Fruit fly (Drosophila melanogaster): Measurements from ENCODE around the gene Papss.

The Papss gene

DNA sequence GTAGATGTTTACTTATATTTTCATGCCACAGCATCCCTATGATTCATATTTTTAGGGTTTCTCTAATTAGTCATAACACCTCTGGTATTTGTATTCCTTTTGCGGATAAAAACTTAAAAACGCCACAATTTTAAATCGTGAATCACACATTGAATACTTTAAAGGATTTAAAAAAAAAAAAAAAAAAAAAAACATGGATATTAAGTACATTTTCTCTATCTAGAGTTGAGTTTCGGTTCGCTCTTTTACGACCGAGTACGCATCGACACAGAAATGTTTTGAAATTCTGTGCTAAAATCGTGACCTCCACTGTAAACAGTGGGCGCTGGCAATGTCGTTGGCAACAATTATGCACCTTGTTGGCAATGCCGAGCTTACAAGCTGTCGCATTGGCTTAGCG, 60.3 kb downstream of the Papss start:
- TF ChIP-seq CG15336 (GFP tag; IDR thresholded peaks at IDR 0.05) (peak; percentile 74), topi (GFP tag; optimal IDR thresholded peaks at IDR 0.05) (peak; percentile 26), fkh (GFP tag; optimal IDR thresholded peaks at IDR 0.05) (no peak), CG8632 (GFP tag; optimal IDR thresholded peaks at IDR 0.05) (peak; percentile 34), ss (GFP tag; optimal IDR thresholded peaks at IDR 0.05) (no peak), CG8319 (GFP tag; optimal IDR thresholded peaks at IDR 0.05) (no peak), CG3032 (tag; optimal IDR thresholded peaks at IDR 0.05) (no peak), CG6808 (GFP tag; optimal IDR thresholded peaks at IDR 0.05) (no peak), CG7368 (GFP tag; optimal IDR thresholded peaks at IDR 0.05) (no peak), spab (GFP tag; optimal IDR thresholded peaks at IDR 0.05) (no peak), CG16779 (tag; optimal IDR thresholded peaks at IDR 0.05) (no peak), lz (GFP tag; optimal IDR thresholded peaks at IDR 0.05) (peak; percentile 41), CG6792 (GFP tag; optimal IDR thresholded peaks at IDR 0.05) (peak; percentile 17), CG8119 (GFP tag; IDR thresholded peaks at IDR 0.05) (peak; percentile 62), CG32006 (GFP tag; optimal IDR thresholded peaks at IDR 0.05) (peak; percentile 65), Eip75B (GFP tag; optimal IDR thresholded peaks at IDR 0.05) (no peak), CG6276 (GFP tag; optimal IDR thresholded peaks at IDR 0.05) (peak; percentile 19), esn (GFP tag; optimal IDR thresholded peaks at IDR 0.05) (peak; percentile 45), Met (GFP tag; optimal IDR thresholded peaks at IDR 0.05) (peak; percentile 59), CG11762 (GFP tag; optimal IDR thresholded peaks at IDR 0.05; ENCODE audit: insufficient read depth) (no peak), Ets96B (tag; optimal IDR thresholded peaks at IDR 0.05) (no peak), dac (GFP tag; optimal IDR thresholded peaks at IDR 0.05) (no peak), CG31627 (GFP tag; optimal IDR thresholded peaks at IDR 0.05) (peak; percentile 53), CG10669 (GFP tag; optimal IDR thresholded peaks at IDR 0.05) (peak; percentile 23), pdm3 (GFP tag; optimal IDR thresholded peaks at IDR 0.05) (peak; percentile 51), CG11294 (GFP tag; IDR thresholded peaks at IDR 0.05) (0 out of 2 replicates have a peak, but pooled peaks have one; percentile 32), Hr39 (GFP tag; optimal IDR thresholded peaks at IDR 0.05) (peak; percentile 38), fd85E (GFP tag; optimal IDR thresholded peaks at IDR 0.05) (no peak), fd59A (GFP tag; optimal IDR thresholded peaks at IDR 0.05) (no peak), eg (GFP tag; IDR thresholded peaks at IDR 0.05) (peak; percentile 61; the same call in 2 of the 3 replicates), Sox14 (GFP tag; optimal IDR thresholded peaks at IDR 0.05) (peak; percentile 53), Sox102F (GFP tag; optimal IDR thresholded peaks at IDR 0.05) (no peak), dsx (GFP tag; optimal IDR thresholded peaks at IDR 0.05; ENCODE audit: poor library complexity, severe bottlenecking) (no peak), net (GFP tag; optimal IDR thresholded peaks at IDR 0.05) (peak; percentile 68), Eip93F (GFP tag; optimal IDR thresholded peaks at IDR 0.05) (no peak), Lpt (GFP tag; optimal IDR thresholded peaks at IDR 0.05) (peak; percentile 39), OdsH (GFP tag; optimal IDR thresholded peaks at IDR 0.05) (peak; percentile 66), CG9139 (GFP tag; optimal IDR thresholded peaks at IDR 0.05) (no peak), Hr4 (GFP tag; optimal IDR thresholded peaks at IDR 0.05) (peak; percentile 70), CG1621 (tag; optimal IDR thresholded peaks at IDR 0.05) (no peak), Blimp-1 (GFP tag; optimal IDR thresholded peaks at IDR 0.05) (no peak), CG10631 (GFP tag; optimal IDR thresholded peaks at IDR 0.05) (peak; percentile 14), Gug (GFP tag; IDR thresholded peaks at IDR 0.05) (no peak), Sox15 (GFP tag; optimal IDR thresholded peaks at IDR 0.05) (no peak), CG11902 (GFP tag; optimal IDR thresholded peaks at IDR 0.05) (no peak), CG6163 (GFP tag; IDR thresholded peaks at IDR 0.05) (peak; percentile 65), svp (GFP tag) (peak; percentile 64), CG34406 (GFP tag; optimal IDR thresholded peaks at IDR 0.05) (peak; percentile 34), salr (GFP tag; optimal IDR thresholded peaks at IDR 0.05) (peak in 1 of 2 experiments; percentile 55), acj6 (GFP tag; optimal IDR thresholded peaks at IDR 0.05) (peak; percentile 57), Eip78C (GFP tag) (peak; percentile 86), CG3919 (GFP tag; optimal IDR thresholded peaks at IDR 0.05) (peak; percentile 44)

Data from whole organism, prepupa.